Worm (Caenorhabditis elegans) whole organism, midembryonic: ENCODE results near the gene M163.1.

Experiments used
- T22C8.4 ChIP-seq: fragments of 200-800 bp; sonication (Bioruptor generic); IDR thresholded peaks from 2 replicates; pipeline ENCODE4 v1.3.6; 2022; ENCODE audit warnings: missing genetic modification characterization, missing compliant biosample characterization
- flt-1 ChIP-seq: fragments of 200-800 bp; sonication (Bioruptor generic); IDR thresholded peaks from 2 replicates; pipeline ENCODE4 v1.3.6; 2022; ENCODE audit warnings: missing genetic modification characterization, missing compliant biosample characterization
- klf-2 ChIP-seq: fragments of 200-800 bp; sonication (Bioruptor generic); conservative IDR thresholded peaks from 2 replicates; pipeline ENCODE4 v1.3.6; 2022; ENCODE audit warnings: missing genetic modification reagents, missing genetic modification characterization, missing compliant biosample characterization
- med-1 ChIP-seq: sonication (generic microtip); optimal IDR thresholded peaks from 2 replicates; lab custom pipeline; 2017; ENCODE audit warnings: missing genetic modification characterization, mild to moderate bottlenecking, missing compliant biosample characterization, antibody characterized with exemption, missing genetic modification reagents; ENCODE audit not compliant: insufficient read depth
- tab-1 ChIP-seq: fragments of 200-800 bp; sonication (Bioruptor generic); IDR thresholded peaks from 2 replicates; pipeline ENCODE4 v1.3.6; 2022; ENCODE audit warnings: missing genetic modification characterization, missing compliant biosample characterization
- ztf-23 ChIP-seq: fragments of 200-800 bp; sonication (Bioruptor generic); IDR thresholded peaks from 2 replicates; pipeline ENCODE4 v1.3.6; 2022; ENCODE audit warnings: missing genetic modification reagents, missing genetic modification characterization, missing compliant biosample characterization
- ztf-29 ChIP-seq: fragments of 200-800 bp; sonication (Bioruptor generic); IDR thresholded peaks from 2 replicates; pipeline ENCODE4 v1.3.6; 2022; ENCODE audit warnings: missing genetic modification reagents, missing genetic modification characterization, missing compliant biosample characterization

- TF ChIP-seq klf-2 (GFP tag; lab: Robert Waterston, UW) (no peak), ztf-23 (no peak), med-1 (GFP tag; lab: Kevin White, UChicago) (no peak), flt-1 (no peak), ztf-29 (GFP tag; lab: Robert Waterston, UW) (no peak), tab-1 (GFP tag; lab: Robert Waterston, UW) (no peak), T22C8.4 (GFP tag; lab: Robert Waterston, UW) (no peak)
These were observed 11.2 kb downstream of the M163.1 start for ce11 chrX:14492441-14492840.
